Worm (Caenorhabditis elegans) whole organism, L1 larva: ENCODE results near the gene F38E11.9.

Experiments
- C04F5.9 ChIP-seq: sonication (generic microtip); optimal IDR thresholded peaks from 2 replicates; lab custom pipeline; 2016; ENCODE audit warnings: missing genetic modification characterization, missing compliant biosample characterization
- ama-1 ChIP-seq: fragments of 150-350 bp; optimal IDR thresholded peaks from 2 replicates; lab custom pipeline; 2014
- ceh-82 ChIP-seq, 3 experiments: fragments of 150-350 bp in 1 of 3; sonication (generic microtip) in 2 of 3; optimal IDR thresholded peaks; 2 replicates each; lab custom pipeline; 2014 to 2017; ENCODE audit warnings: missing biosample characterization in 3 of 3, missing genetic modification characterization in 3 of 3
- ces-1 ChIP-seq: fragments of 150-350 bp; optimal IDR thresholded peaks from 2 replicates; lab custom pipeline; 2014; ENCODE audit warnings: missing biosample characterization, missing genetic modification reagents, missing genetic modification characterization
- egl-27 ChIP-seq, 2 experiments: fragments of 150-350 bp in 1 of 2; sonication (generic microtip); optimal IDR thresholded peaks; 3 replicates each; lab custom pipeline; 2017 to 2018; ENCODE audit warnings: missing biosample characterization in 2 of 2, missing genetic modification characterization in 2 of 2, missing genetic modification reagents in 2 of 2
- lin-35 ChIP-seq, 2 experiments: fragments of 150-350 bp; optimal IDR thresholded peaks; 2 replicates each; lab custom pipeline; 2014; ENCODE audit warnings: missing biosample characterization in 2 of 2, missing genetic modification characterization in 2 of 2, missing genetic modification reagents in 2 of 2
- nhr-11 ChIP-seq: fragments of 150-350 bp; optimal IDR thresholded peaks from 2 replicates; lab custom pipeline; 2014; ENCODE audit warnings: missing biosample characterization, missing genetic modification characterization
- nhr-47 ChIP-seq: sonication (generic microtip); optimal IDR thresholded peaks from 2 replicates; lab custom pipeline; 2016; ENCODE audit warnings: mild to moderate bottlenecking, missing genetic modification characterization, moderate library complexity, missing compliant biosample characterization
- nhr-76 ChIP-seq: sonication (generic microtip); optimal IDR thresholded peaks from 2 replicates; lab custom pipeline; 2017; ENCODE audit warnings: missing biosample characterization, missing genetic modification characterization
- nhr-84 ChIP-seq: sonication (generic microtip); optimal IDR thresholded peaks from 2 replicates; lab custom pipeline; 2017; ENCODE audit warnings: missing biosample characterization, missing genetic modification characterization
- pax-3 ChIP-seq: fragments of 200-800 bp; sonication (Bioruptor generic); optimal IDR thresholded peaks from 2 replicates; lab custom pipeline; 2018; ENCODE audit warnings: mild to moderate bottlenecking, missing genetic modification characterization, moderate library complexity, missing compliant biosample characterization
- skn-1 ChIP-seq: fragments of 150-350 bp; optimal IDR thresholded peaks from 2 replicates; lab custom pipeline; 2014; ENCODE audit warnings: missing biosample characterization, missing genetic modification characterization
- tbx-2 ChIP-seq: sonication (generic microtip); optimal IDR thresholded peaks from 2 replicates; lab custom pipeline; 2016; ENCODE audit warnings: missing genetic modification characterization, missing compliant biosample characterization
- unc-62 ChIP-seq: fragments of 150-350 bp; optimal IDR thresholded peaks from 2 replicates; lab custom pipeline; 2014; ENCODE audit warnings: missing biosample characterization, missing genetic modification reagents, missing genetic modification characterization

DNA sequence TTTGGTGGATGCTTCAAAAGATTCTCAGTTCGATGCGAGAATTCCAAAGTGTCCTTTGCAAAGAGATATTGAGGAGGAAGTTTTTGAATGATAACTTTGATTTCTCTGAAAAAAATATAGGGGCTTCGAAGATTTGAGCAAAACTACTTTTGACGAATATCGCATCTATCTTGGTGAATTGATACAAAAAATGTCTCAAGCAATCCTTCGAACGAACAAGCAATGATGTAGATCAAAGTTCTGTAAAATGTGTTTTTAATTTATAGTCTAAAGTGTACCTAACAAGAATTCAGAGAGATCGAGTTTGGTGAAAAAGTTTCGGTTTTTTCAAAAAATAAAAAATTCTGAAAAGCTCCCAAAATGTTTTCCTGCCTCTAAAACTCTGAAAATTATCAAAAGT is 46.6 kb downstream of the F38E11.9 start, which contains the start of gene F56D5.3:
- TF ChIP-seq nhr-47 (tag; lab: Kevin White, UChicago) (no peak), skn-1 (no peak), C04F5.9 (tag; lab: Kevin White, UChicago) (no peak), egl-27 (tag; optimal IDR thresholded peaks at IDR 0.05; lab: Kevin White, UChicago) (no peak), unc-62 (GFP tag; lab: Kevin White, UChicago) (no peak), nhr-11 (tag; lab: Kevin White, UChicago) (no peak), tbx-2 (tag; lab: Kevin White, UChicago) (no peak), ceh-82 (tag; optimal IDR thresholded peaks at IDR 0.05; lab: Kevin White, UChicago) (no peak), nhr-76 (tag; lab: Kevin White, UChicago) (no peak), lin-35 (GFP tag; optimal IDR thresholded peaks at IDR 0.05; lab: Kevin White, UChicago) (no peak), ama-1 (lab: Kevin White, UChicago) (no peak), nhr-84 (tag; lab: Kevin White, UChicago) (no peak), ces-1 (GFP tag; lab: Kevin White, UChicago) (no peak), pax-3 (tag; lab: Kevin White, UChicago) (no peak)
